Worm (Caenorhabditis elegans) whole organism, midembryonic: ENCODE data around the gene F47E1.2.

Experiments
- cog-1 ChIP-seq: sonication (generic microtip); optimal IDR thresholded peaks from 2 replicates; lab custom pipeline; 2016; ENCODE audit warnings: missing genetic modification characterization, missing compliant biosample characterization
- flt-1 ChIP-seq: fragments of 200-800 bp; sonication (Bioruptor generic); IDR thresholded peaks from 2 replicates; pipeline ENCODE4 v1.3.6; 2022; ENCODE audit warnings: missing genetic modification characterization, missing compliant biosample characterization
- med-1 ChIP-seq: sonication (generic microtip); optimal IDR thresholded peaks from 2 replicates; lab custom pipeline; 2017; ENCODE audit warnings: missing genetic modification characterization, mild to moderate bottlenecking, missing compliant biosample characterization, antibody characterized with exemption, missing genetic modification reagents; ENCODE audit not compliant: insufficient read depth
- tab-1 ChIP-seq: fragments of 200-800 bp; sonication (Bioruptor generic); IDR thresholded peaks from 2 replicates; pipeline ENCODE4 v1.3.6; 2022; ENCODE audit warnings: missing genetic modification characterization, missing compliant biosample characterization
- ztf-23 ChIP-seq: fragments of 200-800 bp; sonication (Bioruptor generic); IDR thresholded peaks from 2 replicates; pipeline ENCODE4 v1.3.6; 2022; ENCODE audit warnings: missing genetic modification reagents, missing genetic modification characterization, missing compliant biosample characterization
- ztf-29 ChIP-seq: fragments of 200-800 bp; sonication (Bioruptor generic); IDR thresholded peaks from 2 replicates; pipeline ENCODE4 v1.3.6; 2022; ENCODE audit warnings: missing genetic modification reagents, missing genetic modification characterization, missing compliant biosample characterization

DNA sequence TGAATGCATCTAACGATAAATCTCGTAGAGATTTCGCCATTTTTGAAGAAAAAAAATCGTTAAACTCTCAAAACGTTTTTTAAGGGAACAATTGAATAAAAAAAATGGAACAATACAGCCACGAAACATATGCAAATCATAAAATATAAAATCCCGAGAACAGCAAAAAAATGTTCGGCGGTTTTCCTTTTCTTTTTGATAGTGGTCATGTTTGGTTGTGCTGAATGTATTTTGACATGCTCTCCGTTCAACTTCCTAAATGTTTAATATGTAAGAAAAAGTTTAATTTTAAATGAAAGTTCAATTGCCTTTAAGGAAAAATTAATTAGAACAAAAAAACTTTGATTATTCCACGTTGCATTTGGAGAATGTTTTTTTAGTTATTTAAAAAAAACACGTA lies 47.0 kb upstream of the F47E1.2 start, which contains the start of gene C24A3.9:
- no peak for TF ChIP-seq med-1 (GFP tag; lab: Kevin White, UChicago)
- TF ChIP-seq cog-1 (tag; lab: Kevin White, UChicago) = no peak
- no peak for TF ChIP-seq flt-1 (GFP tag; lab: Robert Waterston, UW)
- TF ChIP-seq ztf-23 (GFP tag; lab: Robert Waterston, UW) = no peak
- TF ChIP-seq tab-1 (GFP tag; lab: Robert Waterston, UW) = no peak
- no peak for TF ChIP-seq ztf-29 (GFP tag; lab: Robert Waterston, UW)
